Fruit fly (Drosophila melanogaster): ENCODE data around the gene heix.
A peak's percentile ranks its signal among the peaks of the same experiment; 100 is the strongest.

Gene heix

dm6 chr2L:16326892-16327291 is 27.2 kb upstream of the heix start, which contains the start of gene CG4278:
Gene CG4278, plus strand, starts transcription at chr2L:16327069.
- TF ChIP-seq cnc (optimal IDR thresholded peaks at IDR 0.05) (no peak), cic (GFP tag; optimal IDR thresholded peaks at IDR 0.05) (no peak), kay (GFP tag; ENCODE audit: borderline replicate concordance) (no peak), CG5204 (GFP tag; optimal IDR thresholded peaks at IDR 0.05) (no peak), Hr96 (GFP tag; optimal IDR thresholded peaks at IDR 0.05) (no peak), toe (GFP tag; optimal IDR thresholded peaks at IDR 0.05) (no peak), CG33017 (tag; optimal IDR thresholded peaks at IDR 0.05) (no peak), pad (GFP tag; optimal IDR thresholded peaks at IDR 0.05) (no peak), Clk (GFP tag; optimal IDR thresholded peaks at IDR 0.05) (no peak), Crg-1 (GFP tag; optimal IDR thresholded peaks at IDR 0.05) (no peak), CG11617 (GFP tag; optimal IDR thresholded peaks at IDR 0.05) (no peak), CG7045 (GFP tag; optimal IDR thresholded peaks at IDR 0.05) (no peak), bab1 (GFP tag; optimal IDR thresholded peaks at IDR 0.05) (no peak)

- TF ChIP-seq ovo (GFP tag; optimal IDR thresholded peaks at IDR 0.05) = peak; percentile 76
- TF ChIP-seq CG11617 (GFP tag; optimal IDR thresholded peaks at IDR 0.05) = peak; percentile 94
- peak; percentile 94 for TF ChIP-seq Mnt (GFP tag; optimal IDR thresholded peaks at IDR 0.05)
- TF ChIP-seq bab1 (GFP tag; optimal IDR thresholded peaks at IDR 0.05) = peak; percentile 94
- TF ChIP-seq CG7101 (tag; optimal IDR thresholded peaks at IDR 0.05) = peak; percentile 95
- TF ChIP-seq CG7045 (GFP tag; optimal IDR thresholded peaks at IDR 0.05) = peak; percentile 92
- peak; percentile 94 for TF ChIP-seq CG1620 (GFP tag; optimal IDR thresholded peaks at IDR 0.05)
- peak; percentile 94 for TF ChIP-seq Hr96 (GFP tag; optimal IDR thresholded peaks at IDR 0.05)
- peak; percentile 86 for TF ChIP-seq cic (GFP tag; optimal IDR thresholded peaks at IDR 0.05)
- TF ChIP-seq toe (GFP tag; optimal IDR thresholded peaks at IDR 0.05) = peak; percentile 97
- no peak for TF ChIP-seq cnc (optimal IDR thresholded peaks at IDR 0.05)
- peak; percentile 57 for TF ChIP-seq Clk (GFP tag; optimal IDR thresholded peaks at IDR 0.05)
- peak; percentile 68 for TF ChIP-seq pad (GFP tag; optimal IDR thresholded peaks at IDR 0.05)
- TF ChIP-seq tj (GFP tag; optimal IDR thresholded peaks at IDR 0.05) = peak; percentile 81
- peak; percentile 88 for TF ChIP-seq CG12768 (GFP tag; optimal IDR thresholded peaks at IDR 0.05)
- peak; percentile 69 for TF ChIP-seq Crg-1 (GFP tag; optimal IDR thresholded peaks at IDR 0.05)
- TF ChIP-seq CG5204 (GFP tag; optimal IDR thresholded peaks at IDR 0.05) = peak; percentile 95
- TF ChIP-seq kay (GFP tag; ENCODE audit: borderline replicate concordance) = peak; percentile 98
- TF ChIP-seq CG33017 (tag; optimal IDR thresholded peaks at IDR 0.05) = peak; percentile 91
- TF ChIP-seq CG14711 (tag; optimal IDR thresholded peaks at IDR 0.05) = peak; percentile 91
Measured at dm6 chr2L:16325515-16326257, 26.0 kb upstream of the heix start, which contains the start of gene cact. Gene cact, minus strand, starts transcription at chr2L:16326207.

- TF ChIP-seq CG1620 (GFP tag; optimal IDR thresholded peaks at IDR 0.05) (peak; percentile 6), pad (GFP tag; optimal IDR thresholded peaks at IDR 0.05) (peak; percentile 88), tj (GFP tag; optimal IDR thresholded peaks at IDR 0.05) (peak; percentile 83), CG14711 (tag; optimal IDR thresholded peaks at IDR 0.05) (no peak), toe (GFP tag; optimal IDR thresholded peaks at IDR 0.05) (peak; percentile 30), Mnt (GFP tag; optimal IDR thresholded peaks at IDR 0.05) (peak; percentile 23), CG12768 (GFP tag; optimal IDR thresholded peaks at IDR 0.05) (peak; percentile 72), CG5204 (GFP tag; optimal IDR thresholded peaks at IDR 0.05) (no peak), Clk (GFP tag; optimal IDR thresholded peaks at IDR 0.05) (peak; percentile 13), cic (GFP tag; optimal IDR thresholded peaks at IDR 0.05) (peak; percentile 30), CG33017 (tag; optimal IDR thresholded peaks at IDR 0.05) (peak; percentile 41), ovo (GFP tag; optimal IDR thresholded peaks at IDR 0.05) (peak; percentile 86), Crg-1 (GFP tag; optimal IDR thresholded peaks at IDR 0.05) (peak; percentile 38), Hr96 (GFP tag; optimal IDR thresholded peaks at IDR 0.05) (peak; percentile 22), CG11617 (GFP tag; optimal IDR thresholded peaks at IDR 0.05) (no peak)
Measured at dm6 chr2L:16324833-16325232, 25.2 kb upstream of the heix start.

- TF ChIP-seq cnc (optimal IDR thresholded peaks at IDR 0.05) = no peak
- no peak for TF ChIP-seq Clk (GFP tag; optimal IDR thresholded peaks at IDR 0.05)
Measured at dm6 chr2L:16323544-16323943, 23.9 kb upstream of the heix start.

DNA sequence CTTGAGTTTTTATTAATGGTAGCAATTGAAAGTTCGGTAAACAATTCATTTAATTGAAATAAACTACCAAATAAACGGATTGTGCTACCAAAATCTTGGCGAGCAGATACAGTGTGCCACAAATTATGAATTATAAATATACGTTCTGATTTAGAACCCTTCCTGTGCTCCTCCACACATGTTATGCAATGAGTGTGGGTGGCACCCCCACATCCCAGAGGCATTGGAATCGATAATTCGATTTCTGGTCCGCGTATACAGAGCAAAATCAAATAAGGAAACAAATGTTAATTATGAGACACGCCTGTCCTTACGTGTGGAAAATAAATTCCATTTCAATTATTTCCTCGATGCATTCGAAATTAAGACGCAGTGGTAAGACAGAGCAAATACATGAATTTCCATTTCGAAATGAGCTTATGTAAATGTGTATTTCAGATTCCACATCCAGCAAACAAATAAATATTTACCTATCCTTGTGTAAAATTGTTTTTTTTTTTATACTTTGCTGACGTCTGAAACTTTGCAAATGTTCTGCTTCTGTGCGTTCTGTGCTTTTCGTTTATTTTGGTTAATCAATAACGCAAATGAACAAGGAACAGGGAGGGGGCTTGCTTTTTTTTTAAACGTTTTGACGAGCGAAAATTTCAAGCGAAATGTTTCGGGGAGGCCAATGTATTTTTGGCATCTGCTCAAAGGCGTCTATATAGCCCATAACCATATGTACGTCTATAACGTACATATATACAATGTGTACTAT is 22.4 kb upstream of the heix start:
- peak; percentile 22 for TF ChIP-seq kay (GFP tag; ENCODE audit: borderline replicate concordance)
- TF ChIP-seq toe (GFP tag; optimal IDR thresholded peaks at IDR 0.05) = no peak
- TF ChIP-seq Mnt (GFP tag; optimal IDR thresholded peaks at IDR 0.05) = no peak

DNA sequence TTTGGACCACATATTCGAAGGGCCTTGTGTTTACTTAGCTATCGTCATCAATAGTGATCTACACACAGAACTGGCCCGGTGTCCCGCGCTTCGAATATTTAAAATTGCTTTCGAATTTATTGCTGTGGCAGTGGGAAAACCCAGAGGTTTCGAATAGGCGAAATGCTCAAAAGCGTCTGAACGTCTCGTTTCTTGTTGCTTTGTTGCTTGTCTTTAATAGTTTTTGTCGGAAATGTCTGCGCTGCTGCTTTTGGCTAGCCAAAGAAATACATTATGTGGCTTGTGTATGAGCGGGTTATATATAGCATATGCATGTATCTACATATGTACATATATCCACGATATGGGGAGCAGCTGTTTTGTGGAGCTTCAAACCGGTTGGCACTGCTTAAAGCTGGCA is 21.6 kb upstream of the heix start:
- TF ChIP-seq CG33017 (tag; optimal IDR thresholded peaks at IDR 0.05) = no peak
- no peak for TF ChIP-seq CG7045 (GFP tag; optimal IDR thresholded peaks at IDR 0.05)
- TF ChIP-seq Crg-1 (GFP tag; optimal IDR thresholded peaks at IDR 0.05) = no peak
- TF ChIP-seq pad (GFP tag; optimal IDR thresholded peaks at IDR 0.05) = no peak
- no peak for TF ChIP-seq cnc (optimal IDR thresholded peaks at IDR 0.05)
- no peak for TF ChIP-seq CG12768 (GFP tag; optimal IDR thresholded peaks at IDR 0.05)
- TF ChIP-seq ovo (GFP tag; optimal IDR thresholded peaks at IDR 0.05) = no peak
- no peak for TF ChIP-seq CG1620 (GFP tag; optimal IDR thresholded peaks at IDR 0.05)
- TF ChIP-seq CG11617 (GFP tag; optimal IDR thresholded peaks at IDR 0.05) = no peak
- no peak for TF ChIP-seq CG14711 (tag; optimal IDR thresholded peaks at IDR 0.05)
- no peak for TF ChIP-seq kay (GFP tag; ENCODE audit: borderline replicate concordance)
- no peak for TF ChIP-seq tj (GFP tag; optimal IDR thresholded peaks at IDR 0.05)
